Fruit fly (Drosophila melanogaster) Kc167 (cell line): ENCODE data around the gene Mics1.

ENCODE experiments used
- Sin3A ChIP-seq: fragments of >200 bp; optimal IDR thresholded peaks from 2 replicates; lab custom pipeline; 2018; ENCODE audit warnings: missing external identifiers
- h ChIP-seq: fragments of >200 bp; optimal IDR thresholded peaks from 3 replicates; lab custom pipeline; 2018; ENCODE audit warnings: missing external identifiers
- insv ChIP-seq: fragments of >200 bp; optimal IDR thresholded peaks from 3 replicates; lab custom pipeline; 2018; ENCODE audit warnings: missing external identifiers
- ttk ChIP-seq: sonication (Bioruptor generic); optimal IDR thresholded peaks from 2 replicates; lab custom pipeline; 2017; ENCODE audit warnings: missing external identifiers

- no peak for TF ChIP-seq Sin3A (lab: Kevin White, UChicago)
- no peak for TF ChIP-seq h (lab: Kevin White, UChicago)
- no peak for TF ChIP-seq insv (lab: Kevin White, UChicago)
- TF ChIP-seq ttk, result no peak
Observed at dm6 chr3R:7497488-7497887, 4.7 kb downstream of the Mics1 start.
